Worm (Caenorhabditis elegans): ENCODE data around the gene lin-52.

DNA sequence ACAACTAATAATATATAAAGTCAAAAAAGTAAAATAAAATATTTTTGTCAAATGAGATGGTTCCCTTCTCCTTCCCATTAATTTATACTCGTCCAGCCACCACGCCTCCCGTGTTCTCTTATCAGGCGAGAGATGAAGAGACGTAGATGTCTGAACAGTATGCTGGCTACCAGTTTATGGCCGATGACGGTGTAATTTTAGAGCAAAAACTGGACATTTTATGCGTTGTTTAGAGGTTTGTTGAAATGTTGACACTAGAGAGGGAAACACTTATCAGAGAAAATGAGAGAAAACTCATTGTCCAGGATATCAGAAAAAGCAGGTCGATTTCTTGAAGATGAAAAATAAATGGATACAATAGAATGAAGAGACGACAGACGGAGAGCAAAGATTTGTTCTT is 32.6 kb upstream of the lin-52 start:
- no peak for TF ChIP-seq pha-4 (tag; optimal IDR thresholded peaks at IDR 0.05)
- TF ChIP-seq C08G9.2 (tag; optimal IDR thresholded peaks at IDR 0.05), result no peak
- no peak for TF ChIP-seq dmd-4 (tag; optimal IDR thresholded peaks at IDR 0.05; ENCODE audit: borderline replicate concordance)
- no peak for TF ChIP-seq pqm-1 (tag; optimal IDR thresholded peaks at IDR 0.05)
- no peak for TF ChIP-seq ceh-2 (tag; optimal IDR thresholded peaks at IDR 0.05)
- TF ChIP-seq ceh-31 (tag; optimal IDR thresholded peaks at IDR 0.05), result no peak
- TF ChIP-seq nhr-11 (tag; optimal IDR thresholded peaks at IDR 0.05), result no peak
- TF ChIP-seq nfya-1 (tag; optimal IDR thresholded peaks at IDR 0.05), result no peak
- TF ChIP-seq nhr-232 (tag; optimal IDR thresholded peaks at IDR 0.05), result no peak
- no peak for TF ChIP-seq ets-4 (tag; optimal IDR thresholded peaks at IDR 0.05)
- no peak for TF ChIP-seq ama-1 (optimal IDR thresholded peaks at IDR 0.05)

All from whole organism, late embryonic.